Worm (Caenorhabditis elegans) whole organism, midembryonic: ENCODE data around the gene mrpl-4.

ENCODE experiments used
- T22C8.4 ChIP-seq: fragments of 200-800 bp; sonication (Bioruptor generic); IDR thresholded peaks from 2 replicates; pipeline ENCODE4 v1.3.6; 2022; ENCODE audit warnings: missing genetic modification characterization, missing compliant biosample characterization
- cog-1 ChIP-seq: sonication (generic microtip); optimal IDR thresholded peaks from 2 replicates; lab custom pipeline; 2016; ENCODE audit warnings: missing genetic modification characterization, missing compliant biosample characterization
- flt-1 ChIP-seq: fragments of 200-800 bp; sonication (Bioruptor generic); IDR thresholded peaks from 2 replicates; pipeline ENCODE4 v1.3.6; 2022; ENCODE audit warnings: missing genetic modification characterization, missing compliant biosample characterization
- klf-2 ChIP-seq: fragments of 200-800 bp; sonication (Bioruptor generic); conservative IDR thresholded peaks from 2 replicates; pipeline ENCODE4 v1.3.6; 2022; ENCODE audit warnings: missing genetic modification reagents, missing genetic modification characterization, missing compliant biosample characterization
- med-1 ChIP-seq: sonication (generic microtip); optimal IDR thresholded peaks from 2 replicates; lab custom pipeline; 2017; ENCODE audit warnings: missing genetic modification characterization, mild to moderate bottlenecking, missing compliant biosample characterization, antibody characterized with exemption, missing genetic modification reagents; ENCODE audit not compliant: insufficient read depth
- ref-1 ChIP-seq: fragments of 200-800 bp; sonication (Bioruptor generic); conservative IDR thresholded peaks from 2 replicates; pipeline ENCODE4 v1.3.6; 2022; ENCODE audit warnings: missing genetic modification reagents, missing genetic modification characterization, missing compliant biosample characterization
- tab-1 ChIP-seq: fragments of 200-800 bp; sonication (Bioruptor generic); IDR thresholded peaks from 2 replicates; pipeline ENCODE4 v1.3.6; 2022; ENCODE audit warnings: missing genetic modification characterization, missing compliant biosample characterization
- ztf-23 ChIP-seq: fragments of 200-800 bp; sonication (Bioruptor generic); IDR thresholded peaks from 2 replicates; pipeline ENCODE4 v1.3.6; 2022; ENCODE audit warnings: missing genetic modification reagents, missing genetic modification characterization, missing compliant biosample characterization
- ztf-29 ChIP-seq: fragments of 200-800 bp; sonication (Bioruptor generic); IDR thresholded peaks from 2 replicates; pipeline ENCODE4 v1.3.6; 2022; ENCODE audit warnings: missing genetic modification reagents, missing genetic modification characterization, missing compliant biosample characterization

The mrpl-4 gene

DNA sequence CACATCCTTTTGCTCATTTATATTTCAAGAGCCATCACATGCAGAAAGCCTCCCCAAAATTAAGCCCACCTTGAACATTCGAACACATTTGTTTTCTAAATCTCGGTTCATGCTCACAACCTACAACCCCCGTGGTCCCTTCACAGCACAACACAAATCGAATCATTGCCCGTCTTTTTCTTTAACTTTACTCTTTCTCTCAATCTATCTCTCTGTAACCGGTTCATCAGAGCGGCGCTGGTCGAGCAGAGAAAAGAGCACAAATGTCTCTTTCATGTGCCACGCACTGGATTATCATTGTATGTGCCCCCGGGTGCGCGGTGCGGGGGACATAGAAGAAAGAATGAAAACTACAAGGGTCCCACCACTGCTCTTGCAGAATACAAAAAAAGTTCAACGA lies 31.8 kb upstream of the mrpl-4 start:
- no peak for TF ChIP-seq ztf-23 (GFP tag; lab: Robert Waterston, UW)
- no peak for TF ChIP-seq ref-1 (GFP tag; lab: Robert Waterston, UW)
- TF ChIP-seq cog-1 (tag; lab: Kevin White, UChicago), result no peak
- TF ChIP-seq T22C8.4, result no peak
- no peak for TF ChIP-seq med-1 (GFP tag; lab: Kevin White, UChicago)
- TF ChIP-seq klf-2 (GFP tag; lab: Robert Waterston, UW), result no peak
- TF ChIP-seq ztf-29 (GFP tag; lab: Robert Waterston, UW), result no peak
- no peak for TF ChIP-seq flt-1 (GFP tag; lab: Robert Waterston, UW)
- TF ChIP-seq tab-1 (GFP tag; lab: Robert Waterston, UW), result no peak

DNA sequence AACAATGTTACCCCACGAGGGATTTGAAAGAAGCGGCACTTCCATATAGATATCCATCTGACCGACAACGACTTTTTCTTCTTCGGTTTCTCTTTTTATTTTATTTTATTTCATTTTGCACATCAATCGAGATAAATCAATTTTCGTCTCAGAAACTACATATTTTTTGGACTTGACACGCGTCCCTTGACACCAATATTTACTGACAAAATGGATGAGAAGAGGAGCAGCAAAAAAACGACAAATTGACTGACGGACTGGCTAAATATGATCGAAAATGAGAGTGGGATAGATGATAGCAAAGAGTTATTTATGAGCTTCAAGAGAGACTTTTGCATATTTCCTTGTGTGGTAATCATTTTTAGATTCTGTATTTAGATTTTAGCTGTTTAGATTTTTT lies 29.7 kb upstream of the mrpl-4 start:
- TF ChIP-seq ztf-29 (GFP tag; lab: Robert Waterston, UW) (no peak), T22C8.4 (no peak), cog-1 (tag; lab: Kevin White, UChicago) (no peak), med-1 (GFP tag; lab: Kevin White, UChicago) (no peak), tab-1 (GFP tag; lab: Robert Waterston, UW) (no peak), ztf-23 (GFP tag; lab: Robert Waterston, UW) (no peak), ref-1 (GFP tag; lab: Robert Waterston, UW) (no peak), klf-2 (GFP tag; lab: Robert Waterston, UW) (no peak), flt-1 (GFP tag; lab: Robert Waterston, UW) (no peak)

DNA sequence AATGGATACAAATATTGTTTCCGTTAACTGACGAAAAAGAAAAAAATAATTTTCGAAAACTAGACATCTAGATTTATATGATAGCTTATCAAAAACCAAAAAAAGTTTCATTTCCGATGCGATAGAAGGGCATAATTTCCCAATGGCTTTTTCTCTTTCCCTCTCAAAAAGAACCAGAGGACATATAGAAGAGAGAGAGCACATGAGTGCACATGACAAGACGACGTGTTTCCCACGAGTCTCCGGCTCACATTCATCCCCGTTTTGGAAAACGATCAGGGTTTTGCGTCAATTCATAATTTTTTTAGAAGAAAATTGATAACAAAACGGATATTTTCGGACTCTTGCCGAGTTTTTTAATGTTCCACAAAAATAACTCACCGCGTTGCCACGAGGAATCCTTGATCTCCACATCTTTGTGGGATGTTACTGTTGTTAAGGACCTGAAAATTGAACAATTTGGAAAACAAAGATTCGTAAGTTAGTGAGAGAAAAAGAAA lies 22.7 kb upstream of the mrpl-4 start, which contains the start of gene lmd-3:
lmd-3 (minus strand) TSS at position 450 of the 500 bp plus-strand sequence.
- no peak for TF ChIP-seq cog-1 (tag; lab: Kevin White, UChicago)
- TF ChIP-seq ztf-23 (GFP tag; lab: Robert Waterston, UW), result no peak
- TF ChIP-seq klf-2 (GFP tag; lab: Robert Waterston, UW), result no peak
- TF ChIP-seq ref-1 (GFP tag; lab: Robert Waterston, UW), result no peak
- no peak for TF ChIP-seq T22C8.4
- TF ChIP-seq flt-1 (GFP tag; lab: Robert Waterston, UW), result no peak
- TF ChIP-seq med-1 (GFP tag; lab: Kevin White, UChicago), result no peak
- no peak for TF ChIP-seq tab-1 (GFP tag; lab: Robert Waterston, UW)
- TF ChIP-seq ztf-29 (GFP tag; lab: Robert Waterston, UW), result no peak

DNA sequence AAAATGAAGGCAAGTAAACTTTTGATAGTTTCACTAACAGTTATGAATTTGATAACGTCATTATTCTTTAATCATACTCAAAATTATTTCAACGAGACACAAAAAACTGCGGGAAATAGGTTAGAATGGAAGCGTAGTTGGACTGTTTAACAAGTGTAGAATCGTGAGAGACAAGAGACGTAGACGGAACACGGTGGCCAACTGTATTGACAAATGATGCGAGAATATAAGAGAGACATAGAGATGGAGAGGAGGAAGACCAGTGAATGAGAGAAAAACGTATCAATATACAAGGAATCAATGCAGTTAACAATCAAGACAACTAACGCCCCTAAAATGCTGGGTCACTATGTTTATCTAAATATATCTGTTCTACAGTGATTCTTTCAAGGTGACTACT lies 21.4 kb upstream of the mrpl-4 start:
- TF ChIP-seq cog-1 (tag; lab: Kevin White, UChicago) (no peak), ztf-23 (GFP tag; lab: Robert Waterston, UW) (no peak), flt-1 (GFP tag; lab: Robert Waterston, UW) (no peak), ztf-29 (GFP tag; lab: Robert Waterston, UW) (no peak), ref-1 (GFP tag; lab: Robert Waterston, UW) (no peak), tab-1 (GFP tag; lab: Robert Waterston, UW) (no peak), T22C8.4 (no peak), med-1 (GFP tag; lab: Kevin White, UChicago) (no peak), klf-2 (GFP tag; lab: Robert Waterston, UW) (no peak)

DNA sequence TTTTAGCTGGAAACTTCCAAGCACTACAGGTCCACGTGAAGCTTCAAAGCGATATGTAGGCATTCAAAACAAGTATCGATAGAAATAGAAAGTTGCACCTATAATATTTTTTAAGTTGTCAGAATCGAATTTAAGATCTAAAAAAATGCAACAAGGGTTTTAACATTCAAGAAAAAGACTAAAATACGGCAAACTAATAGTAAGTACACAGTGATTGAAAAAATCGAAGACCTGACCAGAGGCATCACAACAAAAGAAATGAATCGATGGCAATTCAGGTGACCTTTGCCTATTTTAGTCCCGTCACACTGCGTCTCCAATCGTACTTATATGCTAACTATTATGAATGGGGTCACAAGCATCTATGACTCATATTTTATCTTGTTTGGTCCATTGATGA lies 19.1 kb upstream of the mrpl-4 start, which contains the start of gene T23B12.5:
T23B12.5 (minus strand) TSS at position 101 of the 400 bp plus-strand sequence.
- TF ChIP-seq T22C8.4 (no peak), klf-2 (GFP tag; lab: Robert Waterston, UW) (no peak), ref-1 (GFP tag; lab: Robert Waterston, UW) (no peak), ztf-23 (GFP tag; lab: Robert Waterston, UW) (no peak), cog-1 (tag; lab: Kevin White, UChicago) (no peak), flt-1 (GFP tag; lab: Robert Waterston, UW) (no peak)

DNA sequence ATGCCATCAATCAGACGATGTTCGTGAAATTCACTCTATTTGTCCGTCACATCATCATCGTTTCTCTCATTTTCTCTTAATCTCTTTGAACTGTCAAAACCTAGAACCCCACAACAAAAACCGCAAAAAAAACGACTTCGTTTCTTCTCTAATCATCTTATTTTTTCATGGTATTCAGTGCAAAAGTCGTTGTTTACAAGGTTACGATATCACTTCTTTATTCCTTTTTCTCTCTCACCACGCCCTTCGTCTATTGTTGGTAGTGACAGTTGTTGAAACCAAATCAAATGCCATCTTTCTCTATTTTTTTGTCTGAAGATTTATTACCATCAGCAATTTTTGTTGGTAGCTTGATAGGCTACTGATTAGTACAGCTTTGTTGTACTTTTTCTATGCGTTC lies 17.8 kb upstream of the mrpl-4 start:
- no peak for TF ChIP-seq flt-1 (GFP tag; lab: Robert Waterston, UW)
- TF ChIP-seq klf-2 (GFP tag; lab: Robert Waterston, UW), result no peak
- TF ChIP-seq ref-1 (GFP tag; lab: Robert Waterston, UW), result no peak
- no peak for TF ChIP-seq ztf-29 (GFP tag; lab: Robert Waterston, UW)
- no peak for TF ChIP-seq T22C8.4
- no peak for TF ChIP-seq med-1 (GFP tag; lab: Kevin White, UChicago)
- no peak for TF ChIP-seq ztf-23 (GFP tag; lab: Robert Waterston, UW)
- no peak for TF ChIP-seq tab-1 (GFP tag; lab: Robert Waterston, UW)
- TF ChIP-seq cog-1 (tag; lab: Kevin White, UChicago), result no peak

DNA sequence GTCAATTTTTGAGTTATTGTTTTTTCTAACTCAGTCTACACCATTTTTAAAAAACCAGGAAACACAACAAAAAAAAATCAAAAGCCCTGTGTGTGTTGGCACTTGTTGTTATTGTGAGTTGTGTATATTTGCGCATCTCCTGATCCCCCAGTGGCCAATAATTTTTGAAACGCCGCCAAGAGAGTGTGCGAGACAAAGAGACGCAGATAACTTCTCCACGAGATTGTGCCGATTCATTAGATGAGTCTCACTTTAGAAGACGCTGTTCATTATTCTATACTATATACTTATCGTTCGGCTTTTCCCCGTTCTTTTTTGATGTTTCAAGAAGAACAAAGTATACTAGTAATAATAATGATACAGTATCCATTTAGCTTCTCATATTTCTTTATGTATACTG lies 16.4 kb upstream of the mrpl-4 start:
- TF ChIP-seq klf-2 (GFP tag; lab: Robert Waterston, UW) (no peak), ref-1 (GFP tag; lab: Robert Waterston, UW) (no peak), flt-1 (GFP tag; lab: Robert Waterston, UW) (no peak), tab-1 (GFP tag; lab: Robert Waterston, UW) (no peak), T22C8.4 (no peak), med-1 (GFP tag; lab: Kevin White, UChicago) (no peak), cog-1 (tag; lab: Kevin White, UChicago) (no peak), ztf-23 (GFP tag; lab: Robert Waterston, UW) (no peak), ztf-29 (GFP tag; lab: Robert Waterston, UW) (no peak)

DNA sequence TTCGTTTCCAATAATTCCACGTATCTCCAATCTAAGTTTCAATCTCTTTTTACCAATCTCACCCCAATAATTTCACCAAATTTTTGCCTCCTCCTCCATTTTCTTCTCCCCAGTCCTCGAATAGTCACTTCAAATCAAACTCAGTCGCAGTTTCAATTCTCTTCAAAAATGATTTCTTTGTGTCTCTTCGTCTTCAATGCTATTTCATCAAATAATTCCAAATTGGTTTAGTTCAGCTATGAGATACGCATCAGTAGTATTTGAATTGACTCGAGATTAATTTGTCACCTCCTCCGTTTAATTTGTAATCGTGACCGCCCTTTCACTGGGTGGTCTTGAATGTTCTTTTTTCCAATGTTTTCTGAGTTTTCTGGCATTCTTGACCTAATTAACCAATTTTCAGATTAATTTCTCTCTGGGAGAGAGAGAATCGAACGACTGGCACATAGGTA lies 12.0 kb upstream of the mrpl-4 start, which contains the start of gene T23B12.11:
T23B12.11 (plus strand) TSS at position 402 of the 452 bp plus-strand sequence.
- no peak for TF ChIP-seq tab-1 (GFP tag; lab: Robert Waterston, UW)
- no peak for TF ChIP-seq ref-1 (GFP tag; lab: Robert Waterston, UW)
- no peak for TF ChIP-seq flt-1 (GFP tag; lab: Robert Waterston, UW)
- no peak for TF ChIP-seq klf-2 (GFP tag; lab: Robert Waterston, UW)
- TF ChIP-seq T22C8.4, result no peak
- TF ChIP-seq med-1 (GFP tag; lab: Kevin White, UChicago), result no peak
- no peak for TF ChIP-seq ztf-23 (GFP tag; lab: Robert Waterston, UW)
- TF ChIP-seq ztf-29 (GFP tag; lab: Robert Waterston, UW), result no peak
- no peak for TF ChIP-seq cog-1 (tag; lab: Kevin White, UChicago)

DNA sequence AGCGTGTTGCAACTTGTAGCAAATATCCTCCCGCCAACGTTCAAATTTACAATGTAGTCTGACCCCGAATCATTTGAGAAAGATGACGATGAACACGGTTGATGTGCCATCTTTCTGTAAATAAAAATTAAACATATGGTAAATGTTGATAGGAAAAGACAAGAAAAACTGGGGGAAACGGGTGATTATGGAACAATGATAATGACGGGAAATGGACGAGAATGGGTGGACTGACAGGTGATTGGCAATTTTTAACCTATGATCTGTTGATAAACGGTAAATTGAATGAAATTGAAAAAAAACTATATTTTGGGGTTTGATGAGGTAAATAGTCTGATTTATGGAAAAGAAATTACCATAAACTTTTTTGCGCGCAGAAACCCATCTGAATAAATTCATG lies 6.8 kb upstream of the mrpl-4 start, which contains the start of gene T23B12.6:
T23B12.6 (minus strand) TSS at position 114 of the 400 bp plus-strand sequence.
- TF ChIP-seq med-1 (GFP tag; lab: Kevin White, UChicago) (no peak), cog-1 (tag; lab: Kevin White, UChicago) (no peak), ztf-29 (GFP tag; lab: Robert Waterston, UW) (no peak), ztf-23 (GFP tag; lab: Robert Waterston, UW) (no peak), flt-1 (GFP tag; lab: Robert Waterston, UW) (no peak), tab-1 (GFP tag; lab: Robert Waterston, UW) (no peak), ref-1 (GFP tag; lab: Robert Waterston, UW) (no peak), T22C8.4 (no peak), klf-2 (GFP tag; lab: Robert Waterston, UW) (no peak)
